Fruit fly (Drosophila melanogaster) whole organism, wandering third instar larva: Measurements from ENCODE around the gene CG14131.

Experiments used
- Dfd ChIP-seq: fragments of >200 bp; optimal IDR thresholded peaks from 2 replicates; lab custom pipeline; 2017; ENCODE audit warnings: missing biosample characterization, missing genetic modification characterization
- Myc ChIP-seq: fragments of >200 bp; optimal IDR thresholded peaks from 2 replicates; lab custom pipeline; 2017
- OdsH ChIP-seq: fragments of 200-800 bp; sonication (Bioruptor generic); optimal IDR thresholded peaks from 2 replicates; lab custom pipeline; 2016; ENCODE audit warnings: missing biosample characterization, mild to moderate bottlenecking, missing genetic modification characterization
- br ChIP-seq: fragments of 200-800 bp; sonication (Bioruptor generic); optimal IDR thresholded peaks from 2 replicates; lab custom pipeline; 2016; ENCODE audit warnings: missing biosample characterization, missing genetic modification characterization
- brk ChIP-seq: fragments of 200-800 bp; sonication (Bioruptor generic); optimal IDR thresholded peaks from 2 replicates; lab custom pipeline; 2016; ENCODE audit warnings: missing biosample characterization, mild to moderate bottlenecking, missing genetic modification characterization
- dmrt93B ChIP-seq: fragments of 200-800 bp; sonication (Bioruptor generic); optimal IDR thresholded peaks from 2 replicates; lab custom pipeline; 2018; ENCODE audit warnings: missing biosample characterization, mild to moderate bottlenecking, missing genetic modification characterization
- fru ChIP-seq: fragments of 200-800 bp; sonication (Bioruptor generic); optimal IDR thresholded peaks from 3 replicates; lab custom pipeline; 2016; ENCODE audit warnings: missing biosample characterization, mild to moderate bottlenecking, missing genetic modification characterization
- jim ChIP-seq: fragments of 175-275, 200-325 bp; sonication (Bioruptor generic); optimal IDR thresholded peaks from 2 replicates; lab custom pipeline; 2016; ENCODE audit warnings: missing biosample characterization, mild to moderate bottlenecking, missing genetic modification characterization
- psq ChIP-seq: fragments of 200-800 bp; sonication (Bioruptor generic); optimal IDR thresholded peaks from 3 replicates; lab custom pipeline; 2017; ENCODE audit warnings: missing biosample characterization, mild to moderate bottlenecking, missing genetic modification characterization, moderate library complexity
- tai ChIP-seq: sonication (Bioruptor generic); optimal IDR thresholded peaks from 2 replicates; lab custom pipeline; 2016; ENCODE audit warnings: missing biosample characterization, missing genetic modification characterization
- woc ChIP-seq: sonication (Bioruptor generic); optimal IDR thresholded peaks from 2 replicates; lab custom pipeline; 2016; ENCODE audit warnings: missing biosample characterization, mild to moderate bottlenecking, missing genetic modification characterization

dm6 chr3L:11773796-11774195 lies 3.1 kb upstream of the CG14131 start:
- TF ChIP-seq Dfd (GFP tag; lab: Kevin White, UChicago) (no peak), psq (GFP tag; lab: Kevin White, UChicago) (no peak), br (GFP tag; lab: Kevin White, UChicago) (no peak), tai (GFP tag; lab: Kevin White, UChicago) (no peak), OdsH (no peak), dmrt93B (GFP tag; lab: Kevin White, UChicago) (no peak), jim (GFP tag; lab: Kevin White, UChicago) (no peak), fru (no peak), brk (no peak), woc (GFP tag; lab: Kevin White, UChicago) (no peak), Myc (lab: Kevin White, UChicago) (no peak)
